Fruit fly (Drosophila melanogaster): ENCODE measurements around the gene CG32320.

DNA sequence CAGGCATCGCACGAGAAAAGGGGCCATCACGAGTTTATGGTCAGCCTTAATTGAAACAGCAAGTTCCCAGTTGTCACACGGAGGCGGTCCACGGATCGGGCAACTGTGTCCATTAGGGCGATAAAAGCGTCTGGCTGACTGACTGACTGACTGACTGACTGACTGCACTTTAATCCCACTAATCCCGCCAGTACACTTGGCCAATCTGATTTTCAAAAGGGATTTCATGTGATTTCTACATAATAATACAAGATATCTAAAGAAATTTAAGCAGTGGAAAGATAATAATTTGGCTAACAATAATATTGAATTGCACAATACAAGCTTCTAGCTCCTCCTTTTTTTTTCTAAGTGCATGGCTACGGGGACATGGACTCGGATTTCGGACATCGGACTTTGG is 43.9 kb downstream of the CG32320 start:
- TF ChIP-seq fkh (GFP tag; optimal IDR thresholded peaks at IDR 0.05) (no peak), CG1621 (tag; optimal IDR thresholded peaks at IDR 0.05) (no peak)

All from whole organism, prepupa.